Worm (Caenorhabditis elegans): Measurements from ENCODE around the gene T01B10.5.

DNA sequence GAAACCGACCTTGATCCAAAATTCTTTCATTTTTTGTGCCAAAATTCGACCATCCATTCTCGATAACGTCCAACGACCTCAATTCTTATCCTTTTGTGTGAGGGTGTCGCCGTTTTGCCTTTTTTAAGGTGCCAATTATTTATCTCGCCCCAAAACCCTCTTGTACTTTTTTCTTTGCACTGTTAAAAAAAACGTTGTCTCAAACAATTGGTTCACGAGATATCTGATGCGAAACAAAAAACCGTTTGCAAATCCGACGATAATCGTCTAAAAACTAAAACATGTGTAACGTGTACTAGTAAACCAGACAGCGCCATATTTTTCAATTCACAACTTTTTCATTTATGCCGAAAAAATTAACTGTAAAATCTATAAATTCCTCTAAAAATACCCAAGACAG, 37.8 kb upstream of the T01B10.5 start, which contains the start of gene F16F9.3:
- TF ChIP-seq him-1 (tag; optimal IDR thresholded peaks at IDR 0.05) (no peak), dao-5 (tag; optimal IDR thresholded peaks at IDR 0.05) (no peak)

Data from whole organism, L4/young adult.